Worm (Caenorhabditis elegans) whole organism, young adult: ENCODE results near the gene srw-95.

Experiments
- T26A5.8 ChIP-seq: sonication (generic microtip); optimal IDR thresholded peaks from 2 replicates; lab custom pipeline; 2016; ENCODE audit warnings: missing genetic modification characterization, missing compliant biosample characterization
- bed-1 ChIP-seq: fragments of 200-800 bp; sonication (Bioruptor generic); IDR thresholded peaks from 2 replicates; pipeline ENCODE4 v1.3.6; 2022; ENCODE audit warnings: missing genetic modification reagents, missing genetic modification characterization, missing compliant biosample characterization

DNA sequence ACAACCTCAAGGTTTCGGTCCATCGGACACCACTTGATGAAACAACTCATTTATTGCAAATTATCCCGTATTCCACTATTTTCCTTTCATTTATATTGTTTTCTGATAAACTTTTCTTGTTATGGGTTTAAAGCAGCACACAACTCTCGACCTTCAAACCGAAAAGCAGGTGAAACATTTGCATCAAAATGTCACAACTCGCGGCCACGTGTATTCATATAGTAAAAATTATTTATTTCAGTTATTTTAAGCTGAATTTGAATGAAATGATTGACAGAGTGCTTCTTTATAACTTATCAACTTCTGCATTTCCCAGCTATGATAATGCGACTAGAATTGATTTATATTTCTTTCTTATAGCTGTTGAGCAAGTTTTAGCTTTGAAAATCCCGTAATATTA, at the start of gene srw-95:
- TF ChIP-seq T26A5.8 (tag; lab: Kevin White, UChicago) = no peak
- TF ChIP-seq bed-1 (GFP tag; lab: Robert Waterston, UW) = 0 out of 2 replicates have a peak, but pooled peaks have one; percentile 8
